Fruit fly (Drosophila melanogaster): ENCODE results near the gene CG5800.

- TF ChIP-seq pan (optimal IDR thresholded peaks at IDR 0.05), result no peak
- TF ChIP-seq Hr78 (GFP tag; optimal IDR thresholded peaks at IDR 0.05), result no peak
- TF ChIP-seq tai (GFP tag; optimal IDR thresholded peaks at IDR 0.05), result peak; percentile 33
- no peak for TF ChIP-seq Myc (optimal IDR thresholded peaks at IDR 0.05)
- TF ChIP-seq OdsH (GFP tag; optimal IDR thresholded peaks at IDR 0.05), result peak; percentile 89
- TF ChIP-seq Dfd (GFP tag; optimal IDR thresholded peaks at IDR 0.05), result no peak
- peak; percentile 29 for TF ChIP-seq Hr83 (GFP tag; optimal IDR thresholded peaks at IDR 0.05; ENCODE audit: poor library complexity, severe bottlenecking)
- peak; percentile 85 for TF ChIP-seq psq (GFP tag; optimal IDR thresholded peaks at IDR 0.05)
- TF ChIP-seq Abd-B (GFP tag; optimal IDR thresholded peaks at IDR 0.05), result no peak
Measured at dm6 chrX:17624983-17625401, 11.1 kb upstream of the CG5800 start.

Data from whole organism, wandering third instar larva.